Worm (Caenorhabditis elegans) whole organism, L2 larva: ENCODE measurements around the gene ints-11.

Source experiments
- F13H6.1 ChIP-seq: sonication (generic microtip); optimal IDR thresholded peaks from 2 replicates; lab custom pipeline; 2016; ENCODE audit warnings: missing genetic modification characterization, missing compliant biosample characterization
- R02D3.7 ChIP-seq: fragments of 150-350 bp; optimal IDR thresholded peaks from 2 replicates; lab custom pipeline; 2014; ENCODE audit warnings: missing biosample characterization, missing genetic modification characterization
- Y55F3AM.14 ChIP-seq: fragments of 200-800 bp; sonication (Bioruptor generic); optimal IDR thresholded peaks from 2 replicates; lab custom pipeline; 2018; ENCODE audit warnings: mild to moderate bottlenecking, missing genetic modification characterization, missing compliant biosample characterization
- ZK546.5 ChIP-seq: sonication (generic microtip); optimal IDR thresholded peaks from 2 replicates; lab custom pipeline; 2017; ENCODE audit warnings: missing biosample characterization, missing genetic modification characterization
- alr-1 ChIP-seq: fragments of 150-350 bp; optimal IDR thresholded peaks from 2 replicates; lab custom pipeline; 2014; ENCODE audit warnings: missing biosample characterization, missing genetic modification characterization
- ama-1 ChIP-seq: fragments of 150-350 bp; optimal IDR thresholded peaks from 2 replicates; lab custom pipeline; 2018; ENCODE audit warnings: inconsistent platforms
- blmp-1 ChIP-seq: sonication (generic microtip); optimal IDR thresholded peaks from 2 replicates; lab custom pipeline; 2017; ENCODE audit warnings: missing genetic modification characterization, mild to moderate bottlenecking, missing compliant biosample characterization, antibody characterized with exemption, moderate library complexity; ENCODE audit not compliant: insufficient read depth
- crh-2 ChIP-seq: sonication (generic microtip); optimal IDR thresholded peaks from 2 replicates; lab custom pipeline; 2017; ENCODE audit warnings: missing biosample characterization, missing genetic modification characterization
- dmd-4 ChIP-seq: sonication (generic microtip); optimal IDR thresholded peaks from 2 replicates; lab custom pipeline; 2017; ENCODE audit warnings: missing biosample characterization, missing genetic modification characterization
- egl-27 ChIP-seq: sonication (generic microtip); optimal IDR thresholded peaks from 3 replicates; lab custom pipeline; 2017; ENCODE audit warnings: missing biosample characterization, missing genetic modification reagents, missing genetic modification characterization
- elt-3 ChIP-seq: sonication (generic microtip); optimal IDR thresholded peaks from 2 replicates; lab custom pipeline; 2017; ENCODE audit warnings: missing biosample characterization, missing genetic modification characterization
- gmeb-1 ChIP-seq: fragments of 150-350 bp; optimal IDR thresholded peaks from 2 replicates; lab custom pipeline; 2014; ENCODE audit warnings: missing biosample characterization, missing genetic modification characterization
- lin-11 ChIP-seq: fragments of 150-350 bp; sonication (generic microtip); optimal IDR thresholded peaks from 2 replicates; lab custom pipeline; 2014; ENCODE audit warnings: missing biosample characterization, missing genetic modification characterization, inconsistent platforms, mixed read lengths
- lin-13 ChIP-seq: fragments of 150-350 bp; optimal IDR thresholded peaks from 2 replicates; lab custom pipeline; 2014; ENCODE audit warnings: missing biosample characterization, missing genetic modification reagents, missing genetic modification characterization
- lsy-2 ChIP-seq, 2 experiments: fragments of 150-350 bp in 1 of 2; sonication (generic microtip) in 1 of 2; optimal IDR thresholded peaks; 2 replicates each; lab custom pipeline; 2014 to 2017; ENCODE audit warnings: missing biosample characterization in 2 of 2, missing genetic modification characterization in 2 of 2
- mab-5 ChIP-seq: fragments of 150-350 bp; optimal IDR thresholded peaks from 2 replicates; lab custom pipeline; 2014; ENCODE audit warnings: missing biosample characterization, missing genetic modification characterization
- mbf-1 ChIP-seq: sonication (generic microtip); optimal IDR thresholded peaks from 2 replicates; lab custom pipeline; 2017; ENCODE audit warnings: missing biosample characterization, missing genetic modification characterization
- mdl-1 ChIP-seq, 2 experiments: fragments of 150-350 bp in 1 of 2; sonication (generic microtip) in 1 of 2; optimal IDR thresholded peaks; 2 replicates each; lab custom pipeline; 2017; ENCODE audit warnings: missing biosample characterization in 2 of 2, missing genetic modification characterization in 2 of 2
- nhr-10 ChIP-seq: sonication (generic microtip); optimal IDR thresholded peaks from 2 replicates; lab custom pipeline; 2017; ENCODE audit warnings: missing biosample characterization, missing genetic modification characterization
- nhr-11 ChIP-seq: fragments of 150-350 bp; optimal IDR thresholded peaks from 2 replicates; lab custom pipeline; 2014; ENCODE audit warnings: missing biosample characterization, missing genetic modification characterization
- nhr-12 ChIP-seq: fragments of 150-350 bp; optimal IDR thresholded peaks from 2 replicates; lab custom pipeline; 2014; ENCODE audit warnings: missing biosample characterization, missing genetic modification characterization
- nhr-129 ChIP-seq: fragments of 150-350 bp; optimal IDR thresholded peaks from 2 replicates; lab custom pipeline; 2014; ENCODE audit warnings: missing biosample characterization, missing genetic modification characterization
- nhr-21 ChIP-seq: fragments of 150-350 bp; optimal IDR thresholded peaks from 2 replicates; lab custom pipeline; 2014; ENCODE audit warnings: missing biosample characterization, missing genetic modification characterization
- nhr-23 ChIP-seq: fragments of 150-350 bp; optimal IDR thresholded peaks from 2 replicates; lab custom pipeline; 2014; ENCODE audit warnings: missing biosample characterization, missing genetic modification reagents, missing genetic modification characterization
- nhr-237 ChIP-seq: fragments of 150-350 bp; optimal IDR thresholded peaks from 2 replicates; lab custom pipeline; 2014; ENCODE audit warnings: missing biosample characterization, missing genetic modification characterization
- nhr-25 ChIP-seq: fragments of 150-350 bp; sonication (generic microtip); optimal IDR thresholded peaks from 3 replicates; lab custom pipeline; 2014; ENCODE audit warnings: missing biosample characterization, missing genetic modification characterization
- nhr-77 ChIP-seq: fragments of 150-350 bp; optimal IDR thresholded peaks from 2 replicates; lab custom pipeline; 2014; ENCODE audit warnings: missing biosample characterization, missing genetic modification characterization
- peb-1 ChIP-seq: fragments of 150-350 bp; optimal IDR thresholded peaks from 2 replicates; lab custom pipeline; 2014; ENCODE audit warnings: missing biosample characterization, missing genetic modification characterization
- skn-1 ChIP-seq: sonication (generic microtip); optimal IDR thresholded peaks from 2 replicates; lab custom pipeline; 2017; ENCODE audit warnings: missing biosample characterization, missing genetic modification characterization
- sma-3 ChIP-seq: sonication (generic microtip); optimal IDR thresholded peaks from 2 replicates; lab custom pipeline; 2016; ENCODE audit warnings: missing genetic modification reagents, missing genetic modification characterization, missing compliant biosample characterization
- sma-9 ChIP-seq, 2 experiments: fragments of 150-350 bp in 1 of 2; sonication (generic microtip) in 1 of 2; optimal IDR thresholded peaks; 2 replicates each; lab custom pipeline; 2014 to 2016; ENCODE audit warnings: missing genetic modification characterization in 2 of 2, mild to moderate bottlenecking in 1 of 2, missing biosample characterization in 1 of 2, missing compliant biosample characterization in 1 of 2, missing genetic modification reagents in 1 of 2, moderate library complexity in 1 of 2
- snpc-4 ChIP-seq: fragments of 150-350 bp; optimal IDR thresholded peaks from 2 replicates; lab custom pipeline; 2014; ENCODE audit warnings: missing biosample characterization, missing genetic modification characterization
- unc-39 ChIP-seq: fragments of 150-350 bp; optimal IDR thresholded peaks from 2 replicates; lab custom pipeline; 2014; ENCODE audit warnings: missing biosample characterization, missing genetic modification characterization
- unc-55 ChIP-seq: fragments of 150-350 bp; sonication (generic microtip); optimal IDR thresholded peaks from 3 replicates; lab custom pipeline; 2014; ENCODE audit warnings: missing biosample characterization, missing genetic modification reagents, missing genetic modification characterization
- unc-62 ChIP-seq: fragments of 150-350 bp; optimal IDR thresholded peaks from 2 replicates; lab custom pipeline; 2014; ENCODE audit warnings: missing biosample characterization, missing genetic modification reagents, missing genetic modification characterization
- zag-1 ChIP-seq: fragments of 150-350 bp; optimal IDR thresholded peaks from 2 replicates; lab custom pipeline; 2014; ENCODE audit warnings: missing biosample characterization, missing genetic modification characterization
- ztf-11 ChIP-seq: sonication (generic microtip); optimal IDR thresholded peaks from 2 replicates; lab custom pipeline; 2017; ENCODE audit warnings: missing biosample characterization, missing genetic modification characterization
- ztf-4 ChIP-seq: fragments of 150-350 bp; optimal IDR thresholded peaks from 2 replicates; lab custom pipeline; 2014; ENCODE audit warnings: missing biosample characterization, missing genetic modification characterization

Gene ints-11

ce11 chrII:8156845-8157373 is 13.6 kb upstream of the ints-11 start, which contains the start of the genes tub-1 and tmem-138:
tub-1 (minus strand) TSS chrII:8156945.
tmem-138 (plus strand) TSS chrII:8157323.
- no peak for TF ChIP-seq mbf-1 (tag; lab: Kevin White, UChicago)
- TF ChIP-seq dmd-4, result no peak
- no peak for TF ChIP-seq snpc-4 (tag; lab: Kevin White, UChicago)
- no peak for TF ChIP-seq nhr-21 (tag; lab: Kevin White, UChicago)
- TF ChIP-seq nhr-25 (tag; lab: Kevin White, UChicago), result no peak
- no peak for TF ChIP-seq elt-3 (tag; lab: Kevin White, UChicago)
- TF ChIP-seq nhr-10 (tag; lab: Kevin White, UChicago), result no peak
- no peak for TF ChIP-seq ztf-11
- TF ChIP-seq R02D3.7, result no peak
- no peak for TF ChIP-seq egl-27 (tag; lab: Kevin White, UChicago)
- no peak for TF ChIP-seq mab-5 (tag; lab: Kevin White, UChicago)
- TF ChIP-seq lsy-2 (tag; optimal IDR thresholded peaks at IDR 0.05; lab: Kevin White, UChicago), result no peak
- TF ChIP-seq Y55F3AM.14 (GFP tag; lab: Kevin White, UChicago), result no peak
- TF ChIP-seq alr-1 (tag; lab: Kevin White, UChicago), result no peak
- no peak for TF ChIP-seq ama-1 (lab: Kevin White, UChicago)
- TF ChIP-seq nhr-77 (tag; lab: Kevin White, UChicago), result no peak
- TF ChIP-seq zag-1, result no peak
- TF ChIP-seq ztf-4 (tag; lab: Kevin White, UChicago), result no peak
- TF ChIP-seq nhr-11 (tag; lab: Kevin White, UChicago), result no peak
- no peak for TF ChIP-seq nhr-129

ce11 chrII:8152711-8153325 is 9.5 kb upstream of the ints-11 start:
- TF ChIP-seq nhr-23 (no peak), lin-11 (tag; lab: Kevin White, UChicago) (no peak), F13H6.1 (tag; lab: Kevin White, UChicago) (no peak), dmd-4 (no peak), unc-39 (no peak), skn-1 (tag; lab: Kevin White, UChicago) (no peak), blmp-1 (tag; lab: Kevin White, UChicago) (no peak), mdl-1 (tag; optimal IDR thresholded peaks at IDR 0.05; lab: Kevin White, UChicago) (no peak), unc-55 (GFP tag; lab: Kevin White, UChicago) (no peak), peb-1 (tag; lab: Kevin White, UChicago) (no peak)

- TF ChIP-seq unc-62 (no peak), nhr-12 (tag; lab: Kevin White, UChicago) (no peak), nhr-77 (tag; lab: Kevin White, UChicago) (no peak), nhr-10 (tag; lab: Kevin White, UChicago) (no peak), sma-3 (no peak), nhr-11 (tag; lab: Kevin White, UChicago) (no peak), blmp-1 (tag; lab: Kevin White, UChicago) (no peak), peb-1 (tag; lab: Kevin White, UChicago) (no peak), elt-3 (tag; lab: Kevin White, UChicago) (no peak), ZK546.5 (tag; lab: Kevin White, UChicago) (no peak), lin-13 (no peak), nhr-23 (no peak), nhr-237 (no peak)
- TF ChIP-seq, all 48 proteins: peak for 0
Measured at ce11 chrII:8149930-8150329, 6.7 kb upstream of the ints-11 start, which contains the start of gene F10B5.3. F10B5.3 (minus strand) TSS chrII:8150030.

ce11 chrII:8144543-8144942 is 1.3 kb upstream of the ints-11 start, which contains the start of gene F10B5.2:
F10B5.2 (plus strand) TSS chrII:8144762.
- TF ChIP-seq crh-2 (tag; lab: Kevin White, UChicago) (no peak), blmp-1 (tag; lab: Kevin White, UChicago) (no peak), sma-9 (GFP tag; optimal IDR thresholded peaks at IDR 0.05; lab: Kevin White, UChicago) (no peak), sma-9 (tag; optimal IDR thresholded peaks at IDR 0.05; lab: Kevin White, UChicago) (no peak), gmeb-1 (tag; lab: Kevin White, UChicago) (no peak), skn-1 (tag; lab: Kevin White, UChicago) (no peak), nhr-10 (tag; lab: Kevin White, UChicago) (no peak)
